Worm (Caenorhabditis elegans): ENCODE results near the gene ZC239.14.

ce11 chrII:3237038-3237521 lies 15.2 kb upstream of the ZC239.14 start, which contains the start of the genes srz-67 and C17F4.11:
- no peak for TF ChIP-seq unc-39 (tag; optimal IDR thresholded peaks at IDR 0.05)
- TF ChIP-seq ceh-82 (tag; optimal IDR thresholded peaks at IDR 0.05) = no peak
